Worm (Caenorhabditis elegans): ENCODE measurements around the gene Y73F4A.2.
A peak's percentile ranks its signal among the peaks of the same experiment; 100 is the strongest.

Gene Y73F4A.2

ce11 chrIV:9043224-9043623 lies at the start of gene Y73F4A.2:
TSS of gene Y73F4A.2 (minus strand) at chrIV:9043347.
- TF ChIP-seq ztf-29 (GFP tag; IDR thresholded peaks at IDR 0.05) (no peak), ref-1 (GFP tag; conservative IDR thresholded peaks at IDR 0.05) (no peak), med-1 (GFP tag; optimal IDR thresholded peaks at IDR 0.05; ENCODE audit: insufficient read depth) (no peak), klf-2 (GFP tag; conservative IDR thresholded peaks at IDR 0.05) (no peak), tab-1 (GFP tag; IDR thresholded peaks at IDR 0.05) (no peak), cog-1 (tag; optimal IDR thresholded peaks at IDR 0.05) (no peak), ztf-23 (GFP tag; IDR thresholded peaks at IDR 0.05) (no peak), flt-1 (GFP tag; IDR thresholded peaks at IDR 0.05) (no peak), T22C8.4 (GFP tag; IDR thresholded peaks at IDR 0.05) (no peak)

DNA sequence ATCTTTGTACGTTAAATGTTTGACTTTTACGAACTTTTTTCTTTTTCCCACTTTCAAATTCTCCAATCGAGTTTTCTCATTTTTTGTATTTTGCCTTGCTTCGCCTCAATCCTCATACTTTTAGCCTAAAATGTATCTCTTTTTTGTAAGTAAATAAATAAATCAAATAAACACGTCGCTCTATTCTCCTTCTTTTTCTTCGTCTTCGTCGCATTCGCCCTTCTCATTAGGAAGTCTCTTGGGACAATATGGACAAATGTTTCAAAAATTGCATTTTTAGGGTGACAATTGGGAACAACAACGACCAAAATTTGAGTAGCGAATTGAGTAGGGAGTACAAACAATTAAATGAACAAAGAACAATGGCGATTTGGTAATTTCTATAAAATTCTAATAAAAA lies 48.9 kb upstream of the Y73F4A.2 start:
- no peak for TF ChIP-seq ztf-23 (GFP tag; IDR thresholded peaks at IDR 0.05)
- no peak for TF ChIP-seq ref-1 (GFP tag; conservative IDR thresholded peaks at IDR 0.05)
- no peak for TF ChIP-seq flt-1 (GFP tag; IDR thresholded peaks at IDR 0.05)
- no peak for TF ChIP-seq tab-1 (GFP tag; IDR thresholded peaks at IDR 0.05)
- no peak for TF ChIP-seq ztf-29 (GFP tag; IDR thresholded peaks at IDR 0.05)
- no peak for TF ChIP-seq klf-2 (GFP tag; conservative IDR thresholded peaks at IDR 0.05)
- no peak for TF ChIP-seq T22C8.4 (GFP tag; IDR thresholded peaks at IDR 0.05)
- TF ChIP-seq cog-1 (tag; optimal IDR thresholded peaks at IDR 0.05) = no peak
- TF ChIP-seq med-1 (GFP tag; optimal IDR thresholded peaks at IDR 0.05; ENCODE audit: insufficient read depth) = no peak

DNA sequence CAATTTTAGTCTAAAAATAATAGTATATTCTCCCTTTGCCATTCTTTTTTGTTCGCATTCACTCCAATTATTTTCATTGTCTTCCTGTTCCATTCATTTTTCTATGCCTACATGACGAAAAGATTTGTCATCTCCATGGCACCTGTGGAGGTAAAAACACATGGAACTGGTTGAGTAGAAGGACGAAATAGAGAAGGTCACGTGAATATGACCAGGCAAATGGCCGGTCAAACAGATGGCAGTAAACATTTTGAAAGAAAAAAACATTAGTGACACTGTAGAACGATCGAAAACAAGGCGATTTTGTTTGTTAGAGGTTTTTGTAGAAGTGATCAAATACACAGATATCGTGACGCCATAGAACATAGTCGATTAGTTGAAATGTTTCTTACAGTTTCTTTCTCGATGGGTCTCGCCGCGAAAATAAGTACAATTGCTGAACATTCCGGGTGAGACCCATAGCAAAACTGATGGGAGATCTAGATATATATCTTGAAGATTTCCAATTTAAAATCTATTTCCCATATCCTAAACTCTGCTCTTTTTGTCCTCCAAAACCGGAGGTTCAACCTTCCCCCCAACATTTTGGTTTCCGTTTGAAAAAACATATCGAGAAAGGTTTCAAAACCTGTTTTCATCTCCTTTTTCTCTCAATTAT lies 47.5 kb upstream of the Y73F4A.2 start:
- TF ChIP-seq med-1 (GFP tag; optimal IDR thresholded peaks at IDR 0.05; ENCODE audit: insufficient read depth) (no peak), cog-1 (tag; optimal IDR thresholded peaks at IDR 0.05) (no peak), tab-1 (GFP tag; IDR thresholded peaks at IDR 0.05) (no peak), T22C8.4 (GFP tag; IDR thresholded peaks at IDR 0.05) (no peak), ztf-29 (GFP tag; IDR thresholded peaks at IDR 0.05) (no peak), ztf-23 (GFP tag; IDR thresholded peaks at IDR 0.05) (no peak), flt-1 (GFP tag; IDR thresholded peaks at IDR 0.05) (no peak), ref-1 (GFP tag; conservative IDR thresholded peaks at IDR 0.05) (no peak), klf-2 (GFP tag; conservative IDR thresholded peaks at IDR 0.05) (no peak)

- no peak for TF ChIP-seq ztf-23 (GFP tag; IDR thresholded peaks at IDR 0.05)
- no peak for TF ChIP-seq T22C8.4 (GFP tag; IDR thresholded peaks at IDR 0.05)
- no peak for TF ChIP-seq tab-1 (GFP tag; IDR thresholded peaks at IDR 0.05)
- no peak for TF ChIP-seq flt-1 (GFP tag; IDR thresholded peaks at IDR 0.05)
- no peak for TF ChIP-seq cog-1 (tag; optimal IDR thresholded peaks at IDR 0.05)
- no peak for TF ChIP-seq med-1 (GFP tag; optimal IDR thresholded peaks at IDR 0.05; ENCODE audit: insufficient read depth)
- no peak for TF ChIP-seq ztf-29 (GFP tag; IDR thresholded peaks at IDR 0.05)
- no peak for TF ChIP-seq klf-2 (GFP tag; conservative IDR thresholded peaks at IDR 0.05)
- TF ChIP-seq ref-1 (GFP tag; conservative IDR thresholded peaks at IDR 0.05) = no peak
Observed at ce11 chrIV:9088294-9088693, 45.1 kb upstream of the Y73F4A.2 start, which contains the start of gene msa-1. TSS of gene msa-1 (plus strand) at chrIV:9088594.

DNA sequence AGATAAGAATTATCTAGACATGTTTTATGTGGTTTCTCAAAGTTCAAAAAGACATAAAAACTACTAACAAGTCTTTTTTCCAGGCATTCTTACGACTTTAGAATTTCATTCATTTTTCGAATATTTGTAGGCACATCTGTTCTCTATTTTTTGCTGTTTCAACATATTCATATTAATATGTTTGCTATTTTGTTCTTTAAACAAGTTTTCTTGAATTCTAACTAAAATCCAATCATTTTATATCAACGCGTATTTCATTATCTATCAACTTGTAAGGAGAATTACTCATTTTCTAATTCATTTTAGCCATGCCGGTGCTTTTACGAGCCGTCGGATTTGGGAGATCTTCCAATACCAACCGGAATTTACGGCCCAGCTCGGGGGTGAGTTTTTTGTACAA lies 38.9 kb upstream of the Y73F4A.2 start, which contains the start of gene twk-8:
Gene twk-8 (plus strand): TSS at position 301 of the 400 bp plus-strand sequence.
- TF ChIP-seq tab-1 (GFP tag; IDR thresholded peaks at IDR 0.05) = no peak
- no peak for TF ChIP-seq T22C8.4 (GFP tag; IDR thresholded peaks at IDR 0.05)
- TF ChIP-seq ref-1 (GFP tag; conservative IDR thresholded peaks at IDR 0.05) = no peak

ce11 chrIV:9080201-9080600 lies 37.1 kb upstream of the Y73F4A.2 start:
- TF ChIP-seq T22C8.4 (GFP tag; IDR thresholded peaks at IDR 0.05) (no peak), cog-1 (tag; optimal IDR thresholded peaks at IDR 0.05) (no peak), ztf-23 (GFP tag; IDR thresholded peaks at IDR 0.05) (no peak), med-1 (GFP tag; optimal IDR thresholded peaks at IDR 0.05; ENCODE audit: insufficient read depth) (no peak), klf-2 (GFP tag; conservative IDR thresholded peaks at IDR 0.05) (no peak), flt-1 (GFP tag; IDR thresholded peaks at IDR 0.05) (no peak), ztf-29 (GFP tag; IDR thresholded peaks at IDR 0.05) (no peak)

DNA sequence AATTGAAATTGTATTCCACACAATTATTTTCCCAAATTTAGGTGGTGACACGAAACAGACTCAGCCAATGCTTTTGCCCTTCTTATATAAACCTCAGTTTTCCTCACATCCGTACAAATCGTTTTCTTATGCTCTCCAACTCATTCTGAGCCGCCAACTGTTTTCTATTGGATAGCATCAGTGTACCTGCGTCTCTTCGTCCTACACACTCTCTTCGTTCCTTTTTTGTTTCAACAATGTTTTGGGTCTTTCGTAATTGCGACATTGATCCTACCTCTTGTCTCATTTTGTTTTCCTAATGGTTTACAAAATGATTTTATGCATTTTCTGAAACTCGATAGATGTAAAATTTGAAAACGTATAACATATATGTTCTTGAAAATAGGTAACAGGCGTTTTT lies 36.2 kb upstream of the Y73F4A.2 start:
- no peak for TF ChIP-seq cog-1 (tag; optimal IDR thresholded peaks at IDR 0.05)
- no peak for TF ChIP-seq tab-1 (GFP tag; IDR thresholded peaks at IDR 0.05)
- TF ChIP-seq ztf-23 (GFP tag; IDR thresholded peaks at IDR 0.05) = no peak
- TF ChIP-seq flt-1 (GFP tag; IDR thresholded peaks at IDR 0.05) = no peak
- TF ChIP-seq T22C8.4 (GFP tag; IDR thresholded peaks at IDR 0.05) = no peak
- TF ChIP-seq klf-2 (GFP tag; conservative IDR thresholded peaks at IDR 0.05) = no peak
- no peak for TF ChIP-seq med-1 (GFP tag; optimal IDR thresholded peaks at IDR 0.05; ENCODE audit: insufficient read depth)
- no peak for TF ChIP-seq ref-1 (GFP tag; conservative IDR thresholded peaks at IDR 0.05)
- no peak for TF ChIP-seq ztf-29 (GFP tag; IDR thresholded peaks at IDR 0.05)

- TF ChIP-seq flt-1 (GFP tag; IDR thresholded peaks at IDR 0.05) (no peak), T22C8.4 (GFP tag; IDR thresholded peaks at IDR 0.05) (no peak), ztf-23 (GFP tag; IDR thresholded peaks at IDR 0.05) (no peak), klf-2 (GFP tag; conservative IDR thresholded peaks at IDR 0.05) (no peak), med-1 (GFP tag; optimal IDR thresholded peaks at IDR 0.05; ENCODE audit: insufficient read depth) (no peak), ztf-29 (GFP tag; IDR thresholded peaks at IDR 0.05) (no peak), cog-1 (tag; optimal IDR thresholded peaks at IDR 0.05) (no peak), tab-1 (GFP tag; IDR thresholded peaks at IDR 0.05) (no peak), ref-1 (GFP tag; conservative IDR thresholded peaks at IDR 0.05) (no peak)
Observed at ce11 chrIV:9078469-9078868, 35.3 kb upstream of the Y73F4A.2 start, which contains the start of gene mans-4. TSS of gene mans-4 (minus strand) at chrIV:9078569.

DNA sequence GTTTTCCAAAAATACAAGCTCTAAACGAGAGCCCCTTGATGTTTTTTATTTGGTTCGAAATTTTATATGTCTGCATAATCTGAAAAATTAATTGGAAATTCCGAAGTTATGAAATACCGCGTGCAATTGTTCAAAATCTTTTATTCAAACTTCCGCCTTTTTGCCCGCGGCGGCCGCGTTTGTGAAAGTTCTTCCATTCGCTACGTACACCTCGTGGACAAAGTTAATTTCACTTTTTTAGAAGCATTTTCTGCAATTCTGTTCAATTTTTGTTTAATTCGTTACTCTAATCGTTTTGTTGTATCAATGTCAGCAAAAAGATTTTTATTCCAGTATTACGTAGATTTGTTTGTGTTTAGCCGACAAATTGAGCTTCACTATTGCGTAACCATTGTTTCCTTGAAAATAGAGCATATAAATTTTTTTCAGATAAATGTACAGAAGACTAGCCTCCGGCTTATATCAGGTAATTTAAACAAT lies 31.1 kb upstream of the Y73F4A.2 start, which contains the start of gene mppb-1:
Gene mppb-1 (plus strand): TSS at position 430 of the 480 bp plus-strand sequence.
- peak; percentile 23 for TF ChIP-seq cog-1 (tag; optimal IDR thresholded peaks at IDR 0.05)
- TF ChIP-seq med-1 (GFP tag; optimal IDR thresholded peaks at IDR 0.05; ENCODE audit: insufficient read depth) = no peak
- peak; percentile 80 for TF ChIP-seq ztf-23 (GFP tag; IDR thresholded peaks at IDR 0.05)
- TF ChIP-seq flt-1 (GFP tag; IDR thresholded peaks at IDR 0.05) = no peak
- TF ChIP-seq ref-1 (GFP tag; conservative IDR thresholded peaks at IDR 0.05) = 0 out of 2 replicates have a peak, but pooled peaks have one; percentile 30

Data from whole organism, midembryonic.